Worm (Caenorhabditis elegans) whole organism, L2 larva: ENCODE data around the gene pisy-1.

ENCODE experiments used
- R02D3.7 ChIP-seq: fragments of 150-350 bp; optimal IDR thresholded peaks from 2 replicates; lab custom pipeline; 2014; ENCODE audit warnings: missing biosample characterization, missing genetic modification characterization
- alr-1 ChIP-seq: fragments of 150-350 bp; optimal IDR thresholded peaks from 2 replicates; lab custom pipeline; 2014; ENCODE audit warnings: missing biosample characterization, missing genetic modification characterization
- aly-2 ChIP-seq: fragments of 150-350 bp; optimal IDR thresholded peaks from 2 replicates; lab custom pipeline; 2014; ENCODE audit warnings: missing biosample characterization, missing genetic modification characterization
- ama-1 ChIP-seq: fragments of 150-350 bp; optimal IDR thresholded peaks from 2 replicates; lab custom pipeline; 2018; ENCODE audit warnings: inconsistent platforms
- elt-3 ChIP-seq: sonication (generic microtip); optimal IDR thresholded peaks from 2 replicates; lab custom pipeline; 2017; ENCODE audit warnings: missing biosample characterization, missing genetic modification characterization
- nhr-10 ChIP-seq: sonication (generic microtip); optimal IDR thresholded peaks from 2 replicates; lab custom pipeline; 2017; ENCODE audit warnings: missing biosample characterization, missing genetic modification characterization
- nhr-129 ChIP-seq: fragments of 150-350 bp; optimal IDR thresholded peaks from 2 replicates; lab custom pipeline; 2014; ENCODE audit warnings: missing biosample characterization, missing genetic modification characterization
- nhr-23 ChIP-seq: fragments of 150-350 bp; optimal IDR thresholded peaks from 2 replicates; lab custom pipeline; 2014; ENCODE audit warnings: missing biosample characterization, missing genetic modification reagents, missing genetic modification characterization
- skn-1 ChIP-seq: sonication (generic microtip); optimal IDR thresholded peaks from 2 replicates; lab custom pipeline; 2017; ENCODE audit warnings: missing biosample characterization, missing genetic modification characterization

ce11 chrII:12767258-12767824, 29.2 kb upstream of the pisy-1 start:
- TF ChIP-seq aly-2 (no peak), nhr-10 (tag; lab: Kevin White, UChicago) (no peak), skn-1 (tag; lab: Kevin White, UChicago) (no peak), ama-1 (lab: Kevin White, UChicago) (no peak), nhr-129 (tag; lab: Kevin White, UChicago) (no peak), R02D3.7 (no peak), alr-1 (tag; lab: Kevin White, UChicago) (no peak), elt-3 (tag; lab: Kevin White, UChicago) (no peak), nhr-23 (tag; lab: Kevin White, UChicago) (no peak)
